Fruit fly (Drosophila melanogaster): ENCODE data around the gene CG9121.

Gene CG9121

DNA sequence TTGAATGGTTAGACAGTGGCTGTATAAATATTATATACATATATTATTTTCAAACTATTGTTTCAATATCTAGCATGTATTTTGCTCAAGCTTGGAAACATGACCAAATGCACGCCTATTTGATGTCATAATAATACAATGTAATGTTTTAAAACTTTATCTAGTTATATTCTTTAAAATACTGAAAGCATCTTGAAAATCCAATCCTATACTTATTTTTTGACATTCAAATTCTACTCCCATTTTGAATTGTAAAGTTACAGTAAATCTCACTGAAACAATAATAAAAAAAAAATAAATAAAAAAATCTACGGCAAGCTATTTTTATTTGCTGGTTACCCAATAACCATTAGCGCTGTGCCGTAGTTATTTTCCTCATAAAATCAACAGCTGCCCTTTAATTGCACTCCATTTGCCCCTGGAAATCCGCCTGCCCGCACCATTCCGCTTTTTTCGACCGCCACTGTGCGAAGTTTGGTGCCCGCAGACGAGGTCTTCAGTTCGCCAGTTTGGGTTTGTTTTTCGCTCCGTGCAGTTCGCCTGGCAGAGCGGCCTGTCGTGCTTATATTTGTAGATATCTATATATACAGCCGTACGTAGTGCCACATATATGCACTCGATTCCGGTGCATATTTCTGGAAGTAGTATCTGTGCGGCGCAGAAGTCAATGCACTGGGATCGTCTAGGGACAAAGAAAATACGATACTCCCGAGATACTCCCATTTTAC, 5.8 kb downstream of the CG9121 start (continued):
- peak; percentile 82 for TF ChIP-seq sqz (GFP tag; optimal IDR thresholded peaks at IDR 0.05)
- TF ChIP-seq CG32767 (GFP tag; IDR thresholded peaks at IDR 0.05), result peak; percentile 46; the same call in 1 of the 2 replicates
- peak; percentile 43; the same call in 1 of the 3 replicates for TF ChIP-seq H15 (GFP tag; IDR thresholded peaks at IDR 0.05)
- TF ChIP-seq ash1 (GFP tag; optimal IDR thresholded peaks at IDR 0.05), result no peak
- TF ChIP-seq CG6854 (GFP tag; optimal IDR thresholded peaks at IDR 0.05), result no peak
- no peak for TF ChIP-seq CG13123 (GFP tag; optimal IDR thresholded peaks at IDR 0.05)
- no peak for TF ChIP-seq p53 (GFP tag; optimal IDR thresholded peaks at IDR 0.05)
- TF ChIP-seq CG32532 (GFP tag; IDR thresholded peaks at IDR 0.05), result peak; percentile 72
- TF ChIP-seq D19B (GFP tag; optimal IDR thresholded peaks at IDR 0.05), result peak; percentile 25
- peak; percentile 71 for TF ChIP-seq row (GFP tag; IDR thresholded peaks at IDR 0.05)
- TF ChIP-seq maf-S (GFP tag; optimal IDR thresholded peaks at IDR 0.05), result peak; percentile 4
- TF ChIP-seq Asciz (GFP tag; optimal IDR thresholded peaks at IDR 0.05), result peak; percentile 24
- peak; percentile 35; the same call in 1 of the 2 replicates for TF ChIP-seq sisA (GFP tag; IDR thresholded peaks at IDR 0.05)
- TF ChIP-seq nerfin-2 (GFP tag; IDR thresholded peaks at IDR 0.05; ENCODE audit: partially characterized antibody), result no peak
- no peak for TF ChIP-seq hth (optimal IDR thresholded peaks at IDR 0.05)
- TF ChIP-seq sob (GFP tag; IDR thresholded peaks at IDR 0.05), result no peak
- no peak for TF ChIP-seq CG14860 (GFP tag; IDR thresholded peaks at IDR 0.05; ENCODE audit: partially characterized antibody)
- TF ChIP-seq Atf3 (GFP tag; optimal IDR thresholded peaks at IDR 0.05), result peak; percentile 5
- TF ChIP-seq CG5245 (GFP tag; optimal IDR thresholded peaks at IDR 0.05), result no peak
- peak; percentile 25 for TF ChIP-seq mirr (GFP tag; optimal IDR thresholded peaks at IDR 0.05)
- no peak for TF ChIP-seq Dip3 (GFP tag; optimal IDR thresholded peaks at IDR 0.05)
- no peak for TF ChIP-seq CG8290 (GFP tag; optimal IDR thresholded peaks at IDR 0.05)
- peak in 1 of 2 experiments; percentile 64 for TF ChIP-seq CG8290 (tag; optimal IDR thresholded peaks at IDR 0.05)
- TF ChIP-seq Bdp1 (GFP tag; optimal IDR thresholded peaks at IDR 0.05), result no peak
- TF ChIP-seq caup (GFP tag; optimal IDR thresholded peaks at IDR 0.05; ENCODE audit: severe bottlenecking), result peak; percentile 16
- TF ChIP-seq Gug (GFP tag; IDR thresholded peaks at IDR 0.05), result peak; percentile 85
- peak; percentile 47 for TF ChIP-seq Xbp1 (GFP tag; optimal IDR thresholded peaks at IDR 0.05)
- TF ChIP-seq CG15073 (GFP tag; optimal IDR thresholded peaks at IDR 0.05), result peak; percentile 97
- peak; percentile 67 for TF ChIP-seq Sox102F (GFP tag; optimal IDR thresholded peaks at IDR 0.05)
- TF ChIP-seq Nf-YA (GFP tag; IDR thresholded peaks at IDR 0.05), result peak; percentile 9; the same call in 1 of the 2 replicates
- peak; percentile 56 for TF ChIP-seq sens-2 (GFP tag; IDR thresholded peaks at IDR 0.05)
- TF ChIP-seq nerfin-1 (tag; optimal IDR thresholded peaks at IDR 0.05), result no peak
- TF ChIP-seq Sry-β (GFP tag; optimal IDR thresholded peaks at IDR 0.05), result no peak
- no peak for TF ChIP-seq jigr1 (GFP tag; IDR thresholded peaks at IDR 0.05)
- TF ChIP-seq CG15601 (tag; optimal IDR thresholded peaks at IDR 0.05), result peak; percentile 18
- no peak for TF ChIP-seq Hr39 (optimal IDR thresholded peaks at IDR 0.05)
- TF ChIP-seq HmgZ (tag; optimal IDR thresholded peaks at IDR 0.05), result no peak
- no peak for TF ChIP-seq Dbx (GFP tag; IDR thresholded peaks at IDR 0.05)
- TF ChIP-seq so (GFP tag; IDR thresholded peaks at IDR 0.05), result 0 out of 3 replicates have a peak, but pooled peaks have one; percentile 39
- TF ChIP-seq CG30431 (GFP tag; optimal IDR thresholded peaks at IDR 0.05), result no peak
- peak; percentile 18 for TF ChIP-seq Myb (GFP tag; optimal IDR thresholded peaks at IDR 0.05)
- no peak for TF ChIP-seq Mrtf (GFP tag; IDR thresholded peaks at IDR 0.05)
- peak; percentile 6 for TF ChIP-seq CG12769 (tag; optimal IDR thresholded peaks at IDR 0.05)
- TF ChIP-seq CG4730 (GFP tag; IDR thresholded peaks at IDR 0.05), result 0 out of 2 replicates have a peak, but pooled peaks have one; percentile 14
- TF ChIP-seq az2 (GFP tag; optimal IDR thresholded peaks at IDR 0.05), result peak; percentile 48
- TF ChIP-seq CG8388 (GFP tag; optimal IDR thresholded peaks at IDR 0.05), result peak; percentile 30
- peak; percentile 69 for TF ChIP-seq slbo (GFP tag; IDR thresholded peaks at IDR 0.05)
- TF ChIP-seq CG8478 (optimal IDR thresholded peaks at IDR 0.05), result no peak
- TF ChIP-seq lov (optimal IDR thresholded peaks at IDR 0.05), result no peak
- no peak for TF ChIP-seq lov (GFP tag; IDR thresholded peaks at IDR 0.05)
- peak; percentile 13 for TF ChIP-seq CG8089 (GFP tag; optimal IDR thresholded peaks at IDR 0.05)
- peak; percentile 52 for TF ChIP-seq CG16863 (GFP tag; optimal IDR thresholded peaks at IDR 0.05)

All from whole organism, embryonic.